Worm (Caenorhabditis elegans) whole organism, midembryonic: Measurements from ENCODE around the gene W09C2.10.

Source experiments
- T22C8.4 ChIP-seq: fragments of 200-800 bp; sonication (Bioruptor generic); IDR thresholded peaks from 2 replicates; pipeline ENCODE4 v1.3.6; 2022; ENCODE audit warnings: missing genetic modification characterization, missing compliant biosample characterization
- cog-1 ChIP-seq: sonication (generic microtip); optimal IDR thresholded peaks from 2 replicates; lab custom pipeline; 2016; ENCODE audit warnings: missing genetic modification characterization, missing compliant biosample characterization
- flt-1 ChIP-seq: fragments of 200-800 bp; sonication (Bioruptor generic); IDR thresholded peaks from 2 replicates; pipeline ENCODE4 v1.3.6; 2022; ENCODE audit warnings: missing genetic modification characterization, missing compliant biosample characterization
- klf-2 ChIP-seq: fragments of 200-800 bp; sonication (Bioruptor generic); conservative IDR thresholded peaks from 2 replicates; pipeline ENCODE4 v1.3.6; 2022; ENCODE audit warnings: missing genetic modification reagents, missing genetic modification characterization, missing compliant biosample characterization
- med-1 ChIP-seq: sonication (generic microtip); optimal IDR thresholded peaks from 2 replicates; lab custom pipeline; 2017; ENCODE audit warnings: missing genetic modification characterization, mild to moderate bottlenecking, missing compliant biosample characterization, antibody characterized with exemption, missing genetic modification reagents; ENCODE audit not compliant: insufficient read depth
- tab-1 ChIP-seq: fragments of 200-800 bp; sonication (Bioruptor generic); IDR thresholded peaks from 2 replicates; pipeline ENCODE4 v1.3.6; 2022; ENCODE audit warnings: missing genetic modification characterization, missing compliant biosample characterization
- ztf-23 ChIP-seq: fragments of 200-800 bp; sonication (Bioruptor generic); IDR thresholded peaks from 2 replicates; pipeline ENCODE4 v1.3.6; 2022; ENCODE audit warnings: missing genetic modification reagents, missing genetic modification characterization, missing compliant biosample characterization

DNA sequence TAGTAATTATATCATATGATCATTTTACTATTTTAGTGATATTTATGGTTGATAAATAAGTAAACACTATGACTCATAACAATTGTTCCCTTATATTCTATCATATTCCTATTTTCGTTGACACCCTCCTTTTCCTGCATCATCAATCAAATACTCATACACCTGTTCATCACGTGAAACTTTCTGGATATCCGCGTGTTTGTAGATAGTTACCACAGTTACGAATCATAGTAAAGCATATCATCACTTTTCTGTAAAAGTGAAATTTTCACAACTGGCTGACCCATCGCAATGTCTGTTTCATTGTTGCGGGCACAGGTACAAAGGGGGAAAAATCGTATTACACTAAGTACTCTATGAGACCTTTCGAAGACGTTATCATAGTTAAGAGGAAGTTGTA lies 9.0 kb upstream of the W09C2.10 start:
- TF ChIP-seq cog-1 (tag; lab: Kevin White, UChicago) (no peak), T22C8.4 (no peak), med-1 (GFP tag; lab: Kevin White, UChicago) (no peak), flt-1 (GFP tag; lab: Robert Waterston, UW) (no peak), klf-2 (GFP tag; lab: Robert Waterston, UW) (no peak), tab-1 (GFP tag; lab: Robert Waterston, UW) (no peak), ztf-23 (GFP tag; lab: Robert Waterston, UW) (no peak)
